Fruit fly (Drosophila melanogaster) whole organism, embryonic: ENCODE results near the gene CG43678.

ENCODE experiments used
- Abd-B ChIP-seq: fragments of 200-800 bp; sonication (Bioruptor generic); optimal IDR thresholded peaks from 2 replicates; lab custom pipeline; 2018; ENCODE audit warnings: missing biosample characterization, mild to moderate bottlenecking, missing genetic modification characterization, moderate library complexity
- CG11093 ChIP-seq: fragments of 200-800 bp; sonication (Bioruptor generic); IDR thresholded peaks from 3 replicates; pipeline ENCODE4 v1.3.6; 2022; ENCODE audit warnings: missing biosample characterization, missing genetic modification characterization
- CG12236 ChIP-seq: fragments of 200-800 bp; sonication (Bioruptor generic); optimal IDR thresholded peaks from 2 replicates; lab custom pipeline; 2016; ENCODE audit warnings: missing biosample characterization, missing genetic modification characterization
- CG15011 ChIP-seq: fragments of 200-800 bp; sonication (Bioruptor generic); optimal IDR thresholded peaks from 3 replicates; lab custom pipeline; 2018; ENCODE audit warnings: missing biosample characterization, mild to moderate bottlenecking, missing genetic modification characterization
- CG1603 ChIP-seq: fragments of 200-800 bp; sonication (Bioruptor generic); optimal IDR thresholded peaks from 2 replicates; lab custom pipeline; 2019; ENCODE audit warnings: missing biosample characterization, mild to moderate bottlenecking, missing genetic modification characterization, moderate library complexity
- CG17328 ChIP-seq: fragments of 200-800 bp; sonication (Bioruptor generic); IDR thresholded peaks from 2 replicates; pipeline ENCODE4 v1.3.6; 2022; ENCODE audit warnings: missing biosample characterization, missing genetic modification characterization
- CG17359 ChIP-seq: fragments of 200-800 bp; sonication (Bioruptor generic); optimal IDR thresholded peaks from 3 replicates; lab custom pipeline; 2018; ENCODE audit warnings: missing biosample characterization, mild to moderate bottlenecking, missing genetic modification characterization, moderate library complexity
- CG2120 ChIP-seq: fragments of 200-800 bp; sonication (Bioruptor generic); optimal IDR thresholded peaks from 3 replicates; lab custom pipeline; 2016; ENCODE audit warnings: missing biosample characterization, missing genetic modification characterization
- CG2129 ChIP-seq: fragments of 200-800 bp; sonication (Bioruptor generic); IDR thresholded peaks from 2 replicates; pipeline ENCODE4 v1.3.6; 2022; ENCODE audit warnings: missing biosample characterization, missing genetic modification characterization; ENCODE audit not compliant: partially characterized antibody
- CG2712 ChIP-seq: fragments of 200-800 bp; optimal IDR thresholded peaks from 3 replicates; lab custom pipeline; 2019; ENCODE audit warnings: missing biosample characterization, mild to moderate bottlenecking, missing genetic modification characterization, moderate library complexity
- CG30403 ChIP-seq: fragments of 200-800 bp; sonication (Bioruptor generic); optimal IDR thresholded peaks from 3 replicates; lab custom pipeline; 2016; ENCODE audit warnings: missing biosample characterization, missing genetic modification characterization
- CG30431 ChIP-seq: fragments of 200-800 bp; sonication (Bioruptor generic); optimal IDR thresholded peaks from 2 replicates; lab custom pipeline; 2017; ENCODE audit warnings: missing biosample characterization, missing genetic modification characterization
- CG31441 ChIP-seq: fragments of 200-800 bp; sonication (Bioruptor generic); IDR thresholded peaks from 2 replicates; pipeline ENCODE4 v1.3.6; 2022; ENCODE audit warnings: missing biosample characterization, missing genetic modification characterization
- CG3847 ChIP-seq: fragments of 200-800 bp; sonication (Bioruptor generic); IDR thresholded peaks from 2 replicates; pipeline ENCODE4 v1.3.6; 2022; ENCODE audit warnings: missing biosample characterization, missing genetic modification characterization
- CG4328 ChIP-seq: fragments of 200-800 bp; sonication (Bioruptor generic); optimal IDR thresholded peaks from 3 replicates; lab custom pipeline; 2017; ENCODE audit warnings: missing biosample characterization, missing genetic modification reagents, missing genetic modification characterization
- CG4360 ChIP-seq: fragments of 200-800 bp; sonication (Bioruptor generic); IDR thresholded peaks from 2 replicates; pipeline ENCODE4 v1.3.6; 2022; ENCODE audit warnings: missing biosample characterization, missing genetic modification characterization
- CG4707 ChIP-seq: fragments of 200-800 bp; sonication (Bioruptor generic); optimal IDR thresholded peaks from 2 replicates; lab custom pipeline; 2018; ENCODE audit warnings: missing biosample characterization, mild to moderate bottlenecking, missing genetic modification characterization, moderate library complexity
- CG5245 ChIP-seq: fragments of 200-800 bp; sonication (Bioruptor generic); optimal IDR thresholded peaks from 3 replicates; lab custom pipeline; 2016; ENCODE audit warnings: missing biosample characterization, missing genetic modification characterization
- CG5953 ChIP-seq: fragments of 200-800 bp; sonication (Bioruptor generic); IDR thresholded peaks from 2 replicates; pipeline ENCODE4 v1.3.6; 2022; ENCODE audit warnings: missing biosample characterization, missing genetic modification characterization
- CG6791 ChIP-seq: fragments of 200-800 bp; sonication (Bioruptor generic); IDR thresholded peaks from 3 replicates; pipeline ENCODE4 v1.3.6; 2022; ENCODE audit warnings: missing biosample characterization, missing genetic modification characterization; ENCODE audit not compliant: partially characterized antibody
- CG7745 ChIP-seq: fragments of 200-800 bp; sonication (Bioruptor generic); optimal IDR thresholded peaks from 2 replicates; lab custom pipeline; 2018; ENCODE audit warnings: missing biosample characterization, mild to moderate bottlenecking, missing genetic modification characterization, moderate library complexity
- CG7987 ChIP-seq: fragments of 200-800 bp; sonication (Bioruptor generic); optimal IDR thresholded peaks from 2 replicates; lab custom pipeline; 2018; ENCODE audit warnings: missing biosample characterization, mild to moderate bottlenecking, missing genetic modification characterization, moderate library complexity
- CG8765 ChIP-seq: fragments of 200-800 bp; sonication (Bioruptor generic); IDR thresholded peaks from 2 replicates; pipeline ENCODE4 v1.3.6; 2022; ENCODE audit warnings: missing biosample characterization, missing genetic modification characterization
- H2.0 ChIP-seq: fragments of 200-800 bp; sonication (Bioruptor generic); IDR thresholded peaks from 2 replicates; pipeline ENCODE4 v1.3.6; 2022; ENCODE audit warnings: missing biosample characterization, missing genetic modification characterization
- HLH3B ChIP-seq: fragments of 200-800 bp; sonication (Bioruptor generic); IDR thresholded peaks from 2 replicates; pipeline ENCODE4 v1.3.6; 2022; ENCODE audit warnings: missing biosample characterization, missing genetic modification characterization
- Hmr ChIP-seq: fragments of 200-800 bp; sonication (Bioruptor generic); optimal IDR thresholded peaks from 3 replicates; lab custom pipeline; 2017; ENCODE audit warnings: mild to moderate bottlenecking, missing biosample characterization, missing genetic modification reagents, missing genetic modification characterization
- Hr3 ChIP-seq: fragments of 200-800 bp; sonication (Bioruptor generic); optimal IDR thresholded peaks from 3 replicates; lab custom pipeline; 2016; ENCODE audit warnings: missing biosample characterization, missing genetic modification characterization
- Hr39 ChIP-seq: fragments of >200 bp; optimal IDR thresholded peaks from 2 replicates; lab custom pipeline; 2017
- Hr51 ChIP-seq, 2 experiments: fragments of 200-800 bp; sonication (Bioruptor generic); optimal IDR thresholded peaks; 2 replicates in 1 of 2; 3 replicates in 1 of 2; lab custom pipeline; 2016 to 2018; ENCODE audit warnings: missing biosample characterization in 2 of 2, missing genetic modification characterization in 2 of 2, mild to moderate bottlenecking in 1 of 2, moderate library complexity in 1 of 2
- Hr78 ChIP-seq, 2 experiments: fragments of 200-800 bp in 1 of 2; fragments of >200 bp in 1 of 2; sonication (Bioruptor generic) in 1 of 2; optimal IDR thresholded peaks; 2 replicates each; lab custom pipeline; 2017 to 2019; ENCODE audit warnings: missing biosample characterization in 2 of 2, missing genetic modification characterization in 2 of 2, mild to moderate bottlenecking in 1 of 2, moderate library complexity in 1 of 2
- Lhr ChIP-seq: fragments of 200-800 bp; sonication (Bioruptor generic); optimal IDR thresholded peaks from 3 replicates; lab custom pipeline; 2017; ENCODE audit warnings: mild to moderate bottlenecking, missing biosample characterization, missing genetic modification reagents, missing genetic modification characterization
- Myb ChIP-seq: fragments of 200-800 bp; sonication (Bioruptor generic); optimal IDR thresholded peaks from 2 replicates; lab custom pipeline; 2016; ENCODE audit warnings: missing biosample characterization, missing genetic modification characterization
- Nf-YB ChIP-seq: fragments of 200-800 bp; sonication (Bioruptor generic); optimal IDR thresholded peaks from 3 replicates; lab custom pipeline; 2019; ENCODE audit warnings: missing biosample characterization, mild to moderate bottlenecking, missing genetic modification characterization, moderate library complexity
- Vsx1 ChIP-seq: fragments of 200-800 bp; sonication (Bioruptor generic); optimal IDR thresholded peaks from 2 replicates; lab custom pipeline; 2017; ENCODE audit warnings: missing biosample characterization, mild to moderate bottlenecking, missing genetic modification characterization, missing genetic modification reagents
- ash1 ChIP-seq: fragments of 200-800 bp; sonication (Bioruptor generic); optimal IDR thresholded peaks from 2 replicates; lab custom pipeline; 2018; ENCODE audit warnings: missing biosample characterization, mild to moderate bottlenecking, missing genetic modification characterization
- br ChIP-seq: fragments of >200 bp; optimal IDR thresholded peaks from 2 replicates; lab custom pipeline; 2017
- cato ChIP-seq: fragments of 200-800 bp; sonication (Bioruptor generic); optimal IDR thresholded peaks from 2 replicates; lab custom pipeline; 2016; ENCODE audit warnings: missing biosample characterization, missing genetic modification characterization, borderline replicate concordance
- chif ChIP-seq, 2 experiments: fragments of 200-800 bp; sonication (Bioruptor generic); optimal IDR thresholded peaks; 3 replicates each; lab custom pipeline; 2016; ENCODE audit warnings: missing biosample characterization in 2 of 2, missing genetic modification characterization in 2 of 2
- dpn ChIP-seq, 2 experiments: fragments of 200-800 bp; sonication (Bioruptor generic); optimal IDR thresholded peaks; 3 replicates each; lab custom pipeline; 2016; ENCODE audit warnings: missing biosample characterization in 2 of 2, missing genetic modification characterization in 2 of 2
- ham ChIP-seq: fragments of 200-800 bp; sonication (Bioruptor generic); IDR thresholded peaks from 2 replicates; pipeline ENCODE4 v1.3.6; 2022; ENCODE audit warnings: missing biosample characterization, missing genetic modification characterization
- hb ChIP-seq: fragments of 200-800 bp; sonication (Bioruptor generic); IDR thresholded peaks from 3 replicates; pipeline ENCODE4 v1.3.6; 2022; ENCODE audit warnings: missing biosample characterization, missing genetic modification characterization; ENCODE audit not compliant: partially characterized antibody
- jigr1 ChIP-seq: fragments of 200-800 bp; sonication (Bioruptor generic); IDR thresholded peaks from 3 replicates; pipeline ENCODE4 v1.3.6; 2022; ENCODE audit warnings: missing biosample characterization, missing genetic modification characterization
- row ChIP-seq: fragments of 200-800 bp; sonication (Bioruptor generic); IDR thresholded peaks from 3 replicates; pipeline ENCODE4 v1.3.6; 2022; ENCODE audit warnings: missing biosample characterization, missing genetic modification characterization
- sens ChIP-seq: fragments of 200-800 bp; sonication (Bioruptor generic); peaks from one replicate; lab custom pipeline; 2016; ENCODE audit warnings: missing biosample characterization, missing genetic modification characterization
- slou ChIP-seq: fragments of 200-800 bp; sonication (Bioruptor generic); optimal IDR thresholded peaks from 3 replicates; lab custom pipeline; 2016; ENCODE audit warnings: missing biosample characterization, missing genetic modification characterization
- sob ChIP-seq: fragments of 200-800 bp; sonication (Bioruptor generic); IDR thresholded peaks from 2 replicates; pipeline ENCODE4 v1.3.6; 2022; ENCODE audit warnings: missing biosample characterization, missing genetic modification characterization
- sug ChIP-seq: fragments of 200-800 bp; optimal IDR thresholded peaks from 2 replicates; lab custom pipeline; 2019; ENCODE audit warnings: missing biosample characterization, mild to moderate bottlenecking, missing genetic modification characterization, moderate library complexity
- tio ChIP-seq: fragments of 200-800 bp; sonication (Bioruptor generic); optimal IDR thresholded peaks from 2 replicates; lab custom pipeline; 2017; ENCODE audit warnings: missing biosample characterization, missing genetic modification characterization, inconsistent platforms
- tna ChIP-seq: fragments of 200-800 bp; sonication (Bioruptor generic); IDR thresholded peaks from 2 replicates; pipeline ENCODE4 v1.3.6; 2022; ENCODE audit warnings: missing biosample characterization, missing genetic modification characterization; ENCODE audit not compliant: partially characterized antibody

CG43678 gene

DNA sequence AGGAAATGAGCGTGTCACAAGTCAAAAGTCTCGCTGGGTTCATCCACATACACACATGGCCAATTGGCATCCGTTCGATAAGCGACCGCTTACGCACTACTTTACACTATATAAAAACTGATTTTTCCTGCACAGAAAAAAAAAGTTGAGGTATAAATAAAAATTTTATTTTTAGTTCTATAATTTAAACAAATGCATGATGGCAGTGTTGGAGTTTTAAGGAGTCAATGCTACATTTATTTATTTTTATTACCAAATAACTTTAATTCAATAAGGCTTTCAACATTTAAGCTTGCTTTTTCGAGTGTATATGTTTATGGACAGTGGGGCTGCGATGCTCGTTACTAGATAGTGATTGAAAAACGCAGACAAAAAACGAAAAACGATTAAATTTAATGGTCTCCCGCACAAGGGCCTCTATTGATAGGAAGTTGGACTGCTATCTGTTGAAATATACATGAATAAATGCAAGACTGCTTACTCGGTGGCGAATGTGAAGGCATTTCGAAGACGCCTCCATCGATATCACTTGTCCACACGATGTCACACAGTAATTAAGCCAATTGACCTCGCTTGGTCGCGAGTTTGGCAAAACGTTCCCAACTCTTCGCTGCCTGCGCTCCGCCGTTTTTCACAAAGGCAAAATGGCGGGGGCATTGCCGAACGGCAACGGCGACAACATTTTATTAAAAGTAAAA lies 37.5 kb downstream of the CG43678 start (continued):
- peak; percentile 55 for TF ChIP-seq Nf-YB
- peak; percentile 52 for TF ChIP-seq CG4328 (GFP tag; lab: Kevin White, UChicago)
- 0 out of 2 replicates have a peak, but pooled peaks have one; percentile 50 for TF ChIP-seq CG5953 (GFP tag; lab: Robert Waterston, UW)
- TF ChIP-seq Hr78 (GFP tag; optimal IDR thresholded peaks at IDR 0.05; lab: Kevin White, UChicago): peak in 1 of 2 experiments; percentile 74
- peak in 1 of 2 experiments; percentile 84 for TF ChIP-seq Hr51 (GFP tag; optimal IDR thresholded peaks at IDR 0.05; lab: Kevin White, UChicago)
- no peak for TF ChIP-seq CG8765
- peak; percentile 50; the same call in 1 of the 2 replicates for TF ChIP-seq CG3847 (GFP tag; lab: Robert Waterston, UW)
- TF ChIP-seq CG2120 (GFP tag; lab: Kevin White, UChicago): peak; percentile 68
- peak; percentile 87 for TF ChIP-seq CG31441
- TF ChIP-seq CG17328 (GFP tag; lab: Robert Waterston, UW): peak; percentile 75
- peak in 1 of 2 experiments; percentile 60 for TF ChIP-seq dpn (GFP tag; optimal IDR thresholded peaks at IDR 0.05; lab: Kevin White, UChicago)
- TF ChIP-seq hb (GFP tag; lab: Robert Waterston, UW): no peak
- TF ChIP-seq CG12236: no peak
- TF ChIP-seq CG4707: peak; percentile 49
- TF ChIP-seq sob (GFP tag; lab: Robert Waterston, UW): peak; percentile 80
- peak; percentile 1 for TF ChIP-seq CG7745
- TF ChIP-seq row (GFP tag; lab: Robert Waterston, UW): peak; percentile 83
- TF ChIP-seq CG7987 (GFP tag; lab: Kevin White, UChicago): peak; percentile 31
- 0 out of 3 replicates have a peak, but pooled peaks have one; percentile 36 for TF ChIP-seq CG11093 (GFP tag; lab: Robert Waterston, UW)
- TF ChIP-seq CG30431 (GFP tag; lab: Kevin White, UChicago): peak; percentile 50
- no peak for TF ChIP-seq br (lab: Kevin White, UChicago)
- peak; percentile 48 for TF ChIP-seq tio
- TF ChIP-seq ham (GFP tag; lab: Robert Waterston, UW): no peak
- TF ChIP-seq slou: peak; percentile 25
- TF ChIP-seq ash1: no peak
- TF ChIP-seq cato: peak; percentile 20
- TF ChIP-seq HLH3B (GFP tag; lab: Robert Waterston, UW): peak; percentile 72
- peak; percentile 90 for TF ChIP-seq sens
- TF ChIP-seq sug (tag; lab: Kevin White, UChicago): peak; percentile 52
- no peak for TF ChIP-seq CG6791 (GFP tag; lab: Robert Waterston, UW)
- no peak for TF ChIP-seq tna
- TF ChIP-seq Hr3 (GFP tag; lab: Kevin White, UChicago): peak; percentile 55
- TF ChIP-seq CG5245 (GFP tag; lab: Kevin White, UChicago): peak; percentile 58
- 0 out of 3 replicates have a peak, but pooled peaks have one; percentile 18 for TF ChIP-seq jigr1 (GFP tag; lab: Robert Waterston, UW)
- peak; percentile 88 for TF ChIP-seq CG2712 (tag; lab: Kevin White, UChicago)
- TF ChIP-seq Myb: no peak
- TF ChIP-seq CG30403: peak; percentile 81
- TF ChIP-seq CG2129: no peak
- TF ChIP-seq CG1603: peak; percentile 37
- no peak for TF ChIP-seq CG4360 (GFP tag; lab: Robert Waterston, UW)
- TF ChIP-seq Abd-B: peak; percentile 87
- TF ChIP-seq chif (GFP tag; optimal IDR thresholded peaks at IDR 0.05; lab: Kevin White, UChicago): peak; percentile 7 to 57
- TF ChIP-seq CG17359 (tag; lab: Kevin White, UChicago): peak; percentile 85
- TF ChIP-seq Hr39 (lab: Kevin White, UChicago): no peak
- TF ChIP-seq Hmr (GFP tag; lab: Kevin White, UChicago): peak; percentile 62
- peak; percentile 65 for TF ChIP-seq CG15011 (GFP tag; lab: Kevin White, UChicago)
- TF ChIP-seq H2.0: peak; percentile 57; the same call in 1 of the 2 replicates
- TF ChIP-seq Lhr (GFP tag; lab: Kevin White, UChicago): peak; percentile 33
- peak; percentile 36 for TF ChIP-seq Vsx1
